Fruit fly (Drosophila melanogaster): ENCODE results near the gene Aps.

Aps gene

DNA sequence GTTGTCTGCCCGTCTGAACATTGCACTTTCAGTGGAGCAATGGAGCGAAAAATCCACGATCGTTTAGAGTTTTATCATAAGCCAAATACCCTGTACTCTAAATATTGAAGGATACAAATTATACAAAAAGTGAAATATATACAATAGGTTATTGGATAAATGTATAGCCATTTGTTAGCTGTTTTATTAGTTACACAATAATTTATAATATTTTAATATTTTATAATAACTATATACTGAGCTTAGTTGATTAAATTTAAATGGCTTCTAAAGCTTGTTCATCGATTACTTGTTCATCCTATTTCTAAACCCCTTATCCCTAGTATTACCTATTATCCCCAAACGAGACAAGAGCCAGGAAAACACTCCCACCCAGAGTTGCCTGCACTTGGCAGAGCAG is 24.1 kb upstream of the Aps start:
- peak; percentile 85 for TF ChIP-seq CG8159 (tag; optimal IDR thresholded peaks at IDR 0.05)
- TF ChIP-seq fd96Ca (GFP tag; IDR thresholded peaks at IDR 0.05), result no peak
- TF ChIP-seq Ets98B (GFP tag; IDR thresholded peaks at IDR 0.05), result no peak
- TF ChIP-seq EcR (GFP tag; optimal IDR thresholded peaks at IDR 0.05), result peak; percentile 19
- TF ChIP-seq D1 (tag; optimal IDR thresholded peaks at IDR 0.05), result peak; percentile 41
- TF ChIP-seq CG4496 (GFP tag; IDR thresholded peaks at IDR 0.05), result no peak
- no peak for TF ChIP-seq rn (GFP tag; IDR thresholded peaks at IDR 0.05)
- TF ChIP-seq CG15710 (tag; optimal IDR thresholded peaks at IDR 0.05), result peak; percentile 84
- TF ChIP-seq CG14655 (GFP tag; optimal IDR thresholded peaks at IDR 0.05), result peak; percentile 79
- no peak for TF ChIP-seq Snoo (tag; optimal IDR thresholded peaks at IDR 0.05)
- peak; percentile 66 for TF ChIP-seq CG8301 (tag; optimal IDR thresholded peaks at IDR 0.05)
- TF ChIP-seq Pif1A (GFP tag; optimal IDR thresholded peaks at IDR 0.05), result no peak
- TF ChIP-seq CG9948 (tag; optimal IDR thresholded peaks at IDR 0.05), result peak; percentile 86
- no peak for TF ChIP-seq CG32121 (GFP tag; IDR thresholded peaks at IDR 0.05)
- no peak for TF ChIP-seq CG10348 (GFP tag; IDR thresholded peaks at IDR 0.05)
- TF ChIP-seq CG34367 (tag; optimal IDR thresholded peaks at IDR 0.05), result peak; percentile 73
- no peak for TF ChIP-seq CG12605 (GFP tag; IDR thresholded peaks at IDR 0.05)
- TF ChIP-seq CG13204 (GFP tag; optimal IDR thresholded peaks at IDR 0.05), result no peak
- TF ChIP-seq Pif1B (GFP tag; optimal IDR thresholded peaks at IDR 0.05), result no peak
- peak; percentile 35 for TF ChIP-seq gl (tag; optimal IDR thresholded peaks at IDR 0.05)
- peak; percentile 78 for TF ChIP-seq CG17806 (tag; optimal IDR thresholded peaks at IDR 0.05)

DNA sequence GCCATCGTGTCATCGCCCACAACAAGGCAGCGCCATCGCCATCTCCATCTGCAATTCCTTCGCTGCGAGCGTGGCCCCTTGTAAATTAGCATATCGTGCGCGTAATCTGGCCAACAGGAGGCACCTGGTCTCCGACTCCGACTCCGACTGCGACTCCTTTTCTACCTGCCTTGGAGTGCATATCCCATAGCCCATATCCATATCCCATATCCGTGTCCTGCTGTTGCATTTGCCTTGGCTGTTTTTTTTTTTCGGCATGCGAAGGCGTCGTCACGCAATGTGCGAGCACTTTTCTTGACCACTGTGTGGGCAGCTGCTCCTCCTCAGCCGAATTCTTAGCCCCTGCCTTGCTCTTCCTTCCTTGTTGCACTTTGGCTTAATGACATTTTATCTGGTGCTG is 19.5 kb upstream of the Aps start:
- no peak for TF ChIP-seq CG32121 (GFP tag; IDR thresholded peaks at IDR 0.05)

DNA sequence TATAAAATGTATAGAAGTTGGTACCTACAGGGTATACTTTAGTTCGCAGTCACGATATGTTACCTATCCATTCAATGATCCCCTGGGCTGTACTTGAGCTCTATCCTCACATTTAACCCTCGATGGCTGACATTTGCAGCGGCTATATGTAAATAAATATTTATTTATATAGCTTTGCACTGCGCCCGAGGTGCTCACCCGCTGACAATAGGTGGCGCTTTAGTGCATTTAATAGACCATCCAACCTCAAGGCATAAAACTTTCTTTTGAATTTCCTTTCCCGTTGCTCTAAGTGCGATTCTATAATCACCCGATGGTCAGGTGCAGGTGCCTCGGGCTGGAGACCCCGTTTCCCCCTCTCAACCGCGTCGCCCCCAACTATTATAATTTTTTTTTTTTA is 18.3 kb upstream of the Aps start:
- TF ChIP-seq Pif1B (GFP tag; optimal IDR thresholded peaks at IDR 0.05), result no peak
- no peak for TF ChIP-seq CG32121 (GFP tag; IDR thresholded peaks at IDR 0.05)
- no peak for TF ChIP-seq CG8159 (tag; optimal IDR thresholded peaks at IDR 0.05)
- TF ChIP-seq CG14655 (GFP tag; optimal IDR thresholded peaks at IDR 0.05), result no peak
- TF ChIP-seq CG12605 (GFP tag; IDR thresholded peaks at IDR 0.05), result no peak
- TF ChIP-seq CG15710 (tag; optimal IDR thresholded peaks at IDR 0.05), result no peak
- TF ChIP-seq rn (GFP tag; IDR thresholded peaks at IDR 0.05), result no peak
- TF ChIP-seq CG34367 (tag; optimal IDR thresholded peaks at IDR 0.05), result no peak
- TF ChIP-seq CG10348 (GFP tag; IDR thresholded peaks at IDR 0.05), result no peak
- no peak for TF ChIP-seq Pif1A (GFP tag; optimal IDR thresholded peaks at IDR 0.05)
- TF ChIP-seq Snoo (tag; optimal IDR thresholded peaks at IDR 0.05), result no peak
- no peak for TF ChIP-seq D1 (tag; optimal IDR thresholded peaks at IDR 0.05)
- no peak for TF ChIP-seq fd96Ca (GFP tag; IDR thresholded peaks at IDR 0.05)
- no peak for TF ChIP-seq CG13204 (GFP tag; optimal IDR thresholded peaks at IDR 0.05)
- TF ChIP-seq CG4496 (GFP tag; IDR thresholded peaks at IDR 0.05), result no peak
- no peak for TF ChIP-seq CG8301 (tag; optimal IDR thresholded peaks at IDR 0.05)

DNA sequence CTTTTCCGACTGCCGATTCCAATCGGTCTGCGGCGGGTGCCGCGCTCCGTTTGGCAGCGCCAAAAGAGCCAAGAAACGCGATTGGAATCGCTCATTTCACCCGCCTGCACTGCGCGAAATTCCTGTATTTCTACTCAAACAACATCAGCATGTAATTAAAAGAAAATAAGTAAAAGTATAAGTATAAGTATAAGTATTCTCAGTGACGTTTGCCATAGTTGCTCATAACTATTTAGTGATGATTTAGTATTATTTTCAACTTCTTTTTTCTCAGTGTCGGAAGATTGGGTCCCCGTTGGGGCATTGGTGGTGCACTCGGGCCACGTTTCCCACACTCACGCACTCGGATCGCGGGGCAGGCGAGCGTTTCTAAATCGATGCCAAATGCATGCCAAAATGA is 14.3 kb upstream of the Aps start:
- TF ChIP-seq CG8301 (tag; optimal IDR thresholded peaks at IDR 0.05) (peak; percentile 68), CG34367 (tag; optimal IDR thresholded peaks at IDR 0.05) (peak; percentile 54), Snoo (tag; optimal IDR thresholded peaks at IDR 0.05) (peak; percentile 40), EcR (GFP tag; optimal IDR thresholded peaks at IDR 0.05) (no peak), CG8159 (tag; optimal IDR thresholded peaks at IDR 0.05) (peak; percentile 55), rn (GFP tag; IDR thresholded peaks at IDR 0.05) (peak; percentile 78), CG9948 (tag; optimal IDR thresholded peaks at IDR 0.05) (peak; percentile 47), CG15710 (tag; optimal IDR thresholded peaks at IDR 0.05) (peak; percentile 58), fd96Ca (GFP tag; IDR thresholded peaks at IDR 0.05) (peak; percentile 88), CG32121 (GFP tag; IDR thresholded peaks at IDR 0.05) (peak; percentile 89), Pif1A (GFP tag; optimal IDR thresholded peaks at IDR 0.05) (peak; percentile 72), CG14655 (GFP tag; optimal IDR thresholded peaks at IDR 0.05) (peak; percentile 62), CG10348 (GFP tag; IDR thresholded peaks at IDR 0.05) (no peak; the same call in 1 of the 2 replicates), Ets98B (GFP tag; IDR thresholded peaks at IDR 0.05) (peak; percentile 92), CG12605 (GFP tag; IDR thresholded peaks at IDR 0.05) (peak; percentile 79), D1 (tag; optimal IDR thresholded peaks at IDR 0.05) (no peak), Pif1B (GFP tag; optimal IDR thresholded peaks at IDR 0.05) (peak; percentile 50), CG13204 (GFP tag; optimal IDR thresholded peaks at IDR 0.05) (no peak), gl (tag; optimal IDR thresholded peaks at IDR 0.05) (no peak), CG17806 (tag; optimal IDR thresholded peaks at IDR 0.05) (peak; percentile 49), CG4496 (GFP tag; IDR thresholded peaks at IDR 0.05) (peak; percentile 86)

DNA sequence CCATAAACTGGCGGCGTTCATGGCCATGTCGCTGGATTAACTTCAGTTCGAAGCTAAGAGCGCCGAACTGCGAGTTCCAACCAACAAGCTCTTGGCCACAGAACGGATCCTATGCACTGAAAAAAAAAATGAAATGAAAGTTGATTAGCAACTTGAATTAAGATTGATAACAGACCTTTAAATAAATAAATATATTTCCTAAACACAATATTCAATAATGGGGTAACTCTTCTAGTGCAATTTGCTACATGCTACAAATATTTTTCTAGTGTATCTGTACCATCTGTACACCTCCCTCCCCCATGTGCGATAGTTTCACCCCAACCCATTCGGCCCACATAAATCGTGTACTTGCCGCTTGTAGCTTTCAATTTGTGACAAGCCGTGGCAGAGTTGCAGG is 10.7 kb upstream of the Aps start:
- no peak for TF ChIP-seq D1 (tag; optimal IDR thresholded peaks at IDR 0.05)
- TF ChIP-seq CG8159 (tag; optimal IDR thresholded peaks at IDR 0.05), result peak; percentile 19
- peak; percentile 5 for TF ChIP-seq CG14655 (GFP tag; optimal IDR thresholded peaks at IDR 0.05)

DNA sequence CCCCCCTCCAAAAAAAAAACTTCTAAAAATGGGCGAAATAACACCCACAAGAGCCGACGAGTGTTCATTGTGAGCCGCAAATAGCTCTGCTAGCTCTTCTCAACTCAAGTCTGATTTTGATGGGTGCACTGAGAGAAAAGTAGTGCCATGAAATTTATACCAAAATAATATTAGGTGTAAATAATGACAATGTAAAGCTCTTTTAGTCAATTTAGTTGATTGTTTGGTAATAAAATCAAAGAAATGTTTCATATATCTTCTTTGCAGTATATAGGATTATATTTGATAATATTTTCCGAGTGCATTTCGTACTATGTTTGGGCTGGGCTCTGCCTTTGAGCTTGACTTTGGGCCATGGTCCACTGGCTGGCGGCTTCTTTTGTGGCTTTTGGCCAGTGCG is 5.8 kb upstream of the Aps start:
- TF ChIP-seq CG12605 (GFP tag; IDR thresholded peaks at IDR 0.05) (no peak), CG8159 (tag; optimal IDR thresholded peaks at IDR 0.05) (peak; percentile 63), CG4496 (GFP tag; IDR thresholded peaks at IDR 0.05) (peak; percentile 15; the same call in 1 of the 3 replicates), CG32121 (GFP tag; IDR thresholded peaks at IDR 0.05) (no peak), CG9948 (tag; optimal IDR thresholded peaks at IDR 0.05) (peak; percentile 62), CG8301 (tag; optimal IDR thresholded peaks at IDR 0.05) (peak; percentile 51), CG17806 (tag; optimal IDR thresholded peaks at IDR 0.05) (peak; percentile 63), D1 (tag; optimal IDR thresholded peaks at IDR 0.05) (no peak), gl (tag; optimal IDR thresholded peaks at IDR 0.05) (peak; percentile 1), rn (GFP tag; IDR thresholded peaks at IDR 0.05) (no peak), Snoo (tag; optimal IDR thresholded peaks at IDR 0.05) (no peak), Ets98B (GFP tag; IDR thresholded peaks at IDR 0.05) (peak; percentile 32; the same call in 1 of the 2 replicates), CG14655 (GFP tag; optimal IDR thresholded peaks at IDR 0.05) (peak; percentile 63)

Data from whole organism, pupa.